Worm (Caenorhabditis elegans) whole organism, midembryonic: ENCODE measurements around the gene smr-1.

Experiments
- T22C8.4 ChIP-seq: fragments of 200-800 bp; sonication (Bioruptor generic); IDR thresholded peaks from 2 replicates; pipeline ENCODE4 v1.3.6; 2022; ENCODE audit warnings: missing genetic modification characterization, missing compliant biosample characterization
- cog-1 ChIP-seq: sonication (generic microtip); optimal IDR thresholded peaks from 2 replicates; lab custom pipeline; 2016; ENCODE audit warnings: missing genetic modification characterization, missing compliant biosample characterization
- flt-1 ChIP-seq: fragments of 200-800 bp; sonication (Bioruptor generic); IDR thresholded peaks from 2 replicates; pipeline ENCODE4 v1.3.6; 2022; ENCODE audit warnings: missing genetic modification characterization, missing compliant biosample characterization
- klf-2 ChIP-seq: fragments of 200-800 bp; sonication (Bioruptor generic); conservative IDR thresholded peaks from 2 replicates; pipeline ENCODE4 v1.3.6; 2022; ENCODE audit warnings: missing genetic modification reagents, missing genetic modification characterization, missing compliant biosample characterization
- med-1 ChIP-seq: sonication (generic microtip); optimal IDR thresholded peaks from 2 replicates; lab custom pipeline; 2017; ENCODE audit warnings: missing genetic modification characterization, mild to moderate bottlenecking, missing compliant biosample characterization, antibody characterized with exemption, missing genetic modification reagents; ENCODE audit not compliant: insufficient read depth
- ref-1 ChIP-seq: fragments of 200-800 bp; sonication (Bioruptor generic); conservative IDR thresholded peaks from 2 replicates; pipeline ENCODE4 v1.3.6; 2022; ENCODE audit warnings: missing genetic modification reagents, missing genetic modification characterization, missing compliant biosample characterization
- tab-1 ChIP-seq: fragments of 200-800 bp; sonication (Bioruptor generic); IDR thresholded peaks from 2 replicates; pipeline ENCODE4 v1.3.6; 2022; ENCODE audit warnings: missing genetic modification characterization, missing compliant biosample characterization
- ztf-23 ChIP-seq: fragments of 200-800 bp; sonication (Bioruptor generic); IDR thresholded peaks from 2 replicates; pipeline ENCODE4 v1.3.6; 2022; ENCODE audit warnings: missing genetic modification reagents, missing genetic modification characterization, missing compliant biosample characterization
- ztf-29 ChIP-seq: fragments of 200-800 bp; sonication (Bioruptor generic); IDR thresholded peaks from 2 replicates; pipeline ENCODE4 v1.3.6; 2022; ENCODE audit warnings: missing genetic modification reagents, missing genetic modification characterization, missing compliant biosample characterization

smr-1 gene

ce11 chrIII:1169622-1170021 lies 26.6 kb downstream of the smr-1 start:
- TF ChIP-seq ztf-23 (GFP tag; lab: Robert Waterston, UW) (no peak), med-1 (GFP tag; lab: Kevin White, UChicago) (no peak), ref-1 (no peak), flt-1 (GFP tag; lab: Robert Waterston, UW) (no peak), tab-1 (GFP tag; lab: Robert Waterston, UW) (no peak), T22C8.4 (no peak), klf-2 (GFP tag; lab: Robert Waterston, UW) (no peak), ztf-29 (GFP tag; lab: Robert Waterston, UW) (no peak; the same call in 1 of the 2 replicates), cog-1 (no peak)

ce11 chrIII:1173331-1173730 lies 30.4 kb downstream of the smr-1 start:
- TF ChIP-seq ztf-29 (GFP tag; lab: Robert Waterston, UW): no peak
- TF ChIP-seq flt-1 (GFP tag; lab: Robert Waterston, UW): no peak
- TF ChIP-seq T22C8.4: no peak
- TF ChIP-seq klf-2 (GFP tag; lab: Robert Waterston, UW): no peak
- TF ChIP-seq tab-1 (GFP tag; lab: Robert Waterston, UW): no peak
- TF ChIP-seq ref-1: no peak
- no peak for TF ChIP-seq med-1 (GFP tag; lab: Kevin White, UChicago)
- no peak for TF ChIP-seq cog-1
- no peak for TF ChIP-seq ztf-23 (GFP tag; lab: Robert Waterston, UW)

ce11 chrIII:1176080-1176608 lies 33.2 kb downstream of the smr-1 start, which contains the start of gene eak-3:
Gene eak-3, minus strand, starts transcription at chrIII:1176558.
- no peak for TF ChIP-seq ref-1
- no peak for TF ChIP-seq T22C8.4
- no peak for TF ChIP-seq tab-1 (GFP tag; lab: Robert Waterston, UW)

- TF ChIP-seq ref-1 (no peak), ztf-29 (GFP tag; lab: Robert Waterston, UW) (no peak), cog-1 (no peak), klf-2 (GFP tag; lab: Robert Waterston, UW) (no peak), flt-1 (GFP tag; lab: Robert Waterston, UW) (no peak), med-1 (GFP tag; lab: Kevin White, UChicago) (no peak), tab-1 (GFP tag; lab: Robert Waterston, UW) (no peak), T22C8.4 (no peak), ztf-23 (GFP tag; lab: Robert Waterston, UW) (no peak)
Measured at ce11 chrIII:1179006-1179405, 36.0 kb downstream of the smr-1 start.

- TF ChIP-seq med-1 (GFP tag; lab: Kevin White, UChicago): no peak
- TF ChIP-seq tab-1 (GFP tag; lab: Robert Waterston, UW): no peak
- TF ChIP-seq klf-2 (GFP tag; lab: Robert Waterston, UW): no peak
- no peak for TF ChIP-seq flt-1 (GFP tag; lab: Robert Waterston, UW)
- TF ChIP-seq ztf-29 (GFP tag; lab: Robert Waterston, UW): no peak
- TF ChIP-seq cog-1: no peak
- TF ChIP-seq T22C8.4: no peak
- TF ChIP-seq ztf-23 (GFP tag; lab: Robert Waterston, UW): no peak
- TF ChIP-seq ref-1: no peak
Measured at ce11 chrIII:1181756-1182155, 38.8 kb downstream of the smr-1 start, which contains the start of gene nspg-8. Gene nspg-8, plus strand, starts transcription at chrIII:1182056.

- TF ChIP-seq ref-1 (no peak), tab-1 (GFP tag; lab: Robert Waterston, UW) (no peak), T22C8.4 (peak; percentile 25; the same call in 1 of the 2 replicates)
Measured at ce11 chrIII:1193326-1193862, 50.4 kb downstream of the smr-1 start, which contains the start of gene Y119D3B.14. Gene Y119D3B.14, minus strand, starts transcription at chrIII:1193812.
